Worm (Caenorhabditis elegans): ENCODE data around the gene argk-1.

- TF ChIP-seq fkh-10 (GFP tag; optimal IDR thresholded peaks at IDR 0.05) (no peak), K09A11.1 (tag; optimal IDR thresholded peaks at IDR 0.05; ENCODE audit: insufficient read depth) (no peak), ama-1 (optimal IDR thresholded peaks at IDR 0.05) (no peak), unc-55 (GFP tag; optimal IDR thresholded peaks at IDR 0.05) (no peak), pqm-1 (tag; optimal IDR thresholded peaks at IDR 0.05) (no peak), sox-4 (tag; optimal IDR thresholded peaks at IDR 0.05) (no peak), odd-2 (tag; optimal IDR thresholded peaks at IDR 0.05) (no peak), F13H6.1 (tag; optimal IDR thresholded peaks at IDR 0.05) (no peak), pros-1 (tag; optimal IDR thresholded peaks at IDR 0.05) (no peak), nfya-1 (tag; optimal IDR thresholded peaks at IDR 0.05) (no peak)
These were observed 23.7 kb upstream of the argk-1 start for ce11 chrV:16080039-16080438.
